Fruit fly (Drosophila melanogaster) ovary, adult (tissue): ENCODE measurements around the gene CG13031.

ENCODE experiments used
- CG17801 ChIP-seq: fragments of 200-800 bp; optimal IDR thresholded peaks from 2 replicates; lab custom pipeline; 2019; ENCODE audit warnings: missing biosample characterization, mild to moderate bottlenecking, missing genetic modification characterization, moderate library complexity; ENCODE audit not compliant: partially characterized antibody

The CG13031 gene

dm6 chr3L:16746586-16747383 is 22.1 kb downstream of the CG13031 start:
- TF ChIP-seq CG17801, result no peak

dm6 chr3L:16748343-16748742 is 23.7 kb downstream of the CG13031 start:
- TF ChIP-seq CG17801, result no peak

- TF ChIP-seq CG17801, result no peak
Measured at dm6 chr3L:16749726-16750125, 25.1 kb downstream of the CG13031 start.

DNA sequence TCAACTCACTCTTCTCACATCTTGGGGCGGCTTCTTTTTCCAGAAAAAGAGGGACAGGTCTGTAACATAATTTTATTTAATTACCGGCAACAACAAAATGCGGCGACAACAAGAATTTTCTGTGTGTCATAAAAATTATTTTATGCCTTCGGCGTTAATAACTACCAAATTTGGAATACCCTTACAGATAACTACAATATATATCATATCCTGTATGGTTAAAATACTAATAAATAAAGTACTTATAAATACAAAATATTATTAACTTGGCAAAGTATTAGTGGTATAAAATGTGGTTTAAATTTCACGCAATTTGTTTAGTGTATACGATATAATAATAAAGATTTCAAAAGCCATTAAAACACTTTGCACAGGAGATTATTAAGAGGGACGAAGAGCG is 26.1 kb downstream of the CG13031 start:
- TF ChIP-seq CG17801, result no peak

- TF ChIP-seq CG17801, result no peak
Measured at dm6 chr3L:16751487-16752054, 26.9 kb downstream of the CG13031 start.

- no peak for TF ChIP-seq CG17801
Measured at dm6 chr3L:16752402-16753096, 27.9 kb downstream of the CG13031 start.

DNA sequence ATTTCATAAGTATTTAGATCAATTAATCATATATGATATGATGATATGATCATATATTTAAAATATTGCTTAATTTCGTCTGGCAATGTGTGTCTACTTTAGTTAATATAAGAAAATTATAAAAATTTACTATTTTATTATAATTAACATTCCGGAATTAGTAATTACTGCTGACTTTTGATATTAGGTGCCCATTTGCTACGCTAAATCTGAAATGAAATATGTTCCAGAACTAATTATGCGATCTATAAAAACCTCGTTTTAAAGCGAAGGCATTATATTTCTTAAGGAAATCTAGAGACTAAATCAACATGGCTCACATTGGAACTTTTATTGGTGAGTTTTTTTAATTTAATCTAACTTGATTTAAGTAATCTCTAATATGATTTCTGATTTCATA is 30.5 kb downstream of the CG13031 start, which contains the start of gene CG42852:
Gene CG42852 (plus strand): TSS at position 301 of the 400 bp plus-strand sequence.
- TF ChIP-seq CG17801, result no peak

dm6 chr3L:16758504-16759109 is 33.9 kb downstream of the CG13031 start:
- TF ChIP-seq CG17801, result no peak

- TF ChIP-seq CG17801, result no peak
Measured at dm6 chr3L:16759483-16759882, 34.8 kb downstream of the CG13031 start.

- TF ChIP-seq CG17801, result no peak
Measured at dm6 chr3L:16760274-16760673, 35.6 kb downstream of the CG13031 start.

dm6 chr3L:16762203-16762997 is 37.7 kb downstream of the CG13031 start:
- TF ChIP-seq CG17801, result no peak

dm6 chr3L:16765647-16766628 is 41.3 kb downstream of the CG13031 start, which contains the start of gene Nrt:
Nrt (plus strand) TSS chr3L:16766072.
- peak; percentile 77 for TF ChIP-seq CG17801

- no peak for TF ChIP-seq CG17801
Measured at dm6 chr3L:16766901-16767300, 42.2 kb downstream of the CG13031 start.

DNA sequence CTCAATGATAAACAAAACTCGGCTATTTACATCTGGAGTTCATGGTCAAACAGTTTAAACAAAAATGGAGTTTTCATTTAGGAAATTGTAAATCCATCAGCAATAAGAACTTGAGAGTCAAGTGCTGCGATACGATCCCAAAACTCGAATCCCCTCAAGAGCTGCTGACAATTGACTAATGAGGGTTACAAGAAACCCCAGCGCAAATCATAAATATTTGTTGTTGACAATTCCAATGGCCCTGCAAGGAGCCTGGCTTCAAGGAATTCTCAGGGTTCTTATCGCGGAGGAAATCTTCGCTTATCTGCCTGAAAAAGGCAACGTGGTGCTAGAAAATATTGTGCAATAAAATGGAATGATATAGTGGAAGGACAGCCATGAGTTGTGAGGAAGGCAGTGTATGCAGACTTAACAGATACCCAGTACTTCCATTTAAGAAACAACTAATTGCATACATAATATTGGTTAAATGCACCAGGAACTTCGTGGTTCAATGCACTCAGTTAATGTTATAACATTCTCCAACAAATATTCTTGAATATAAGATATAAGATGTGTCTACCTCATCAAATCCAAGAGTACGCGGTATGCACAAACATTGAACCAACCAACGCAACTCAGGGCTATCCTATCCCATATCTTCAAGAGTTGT is 43.5 kb downstream of the CG13031 start:
- no peak for TF ChIP-seq CG17801
